Fruit fly (Drosophila melanogaster) S2 (cell line): ENCODE data around the gene CG15395.

Experiments used
- CG8478 ChIP-seq: fragments of >200 bp; optimal IDR thresholded peaks from 2 replicates; lab custom pipeline; 2018
- CTCF ChIP-seq, 2 experiments: fragments of >200 bp; optimal IDR thresholded peaks; 2 replicates each; lab custom pipeline; 2018

DNA sequence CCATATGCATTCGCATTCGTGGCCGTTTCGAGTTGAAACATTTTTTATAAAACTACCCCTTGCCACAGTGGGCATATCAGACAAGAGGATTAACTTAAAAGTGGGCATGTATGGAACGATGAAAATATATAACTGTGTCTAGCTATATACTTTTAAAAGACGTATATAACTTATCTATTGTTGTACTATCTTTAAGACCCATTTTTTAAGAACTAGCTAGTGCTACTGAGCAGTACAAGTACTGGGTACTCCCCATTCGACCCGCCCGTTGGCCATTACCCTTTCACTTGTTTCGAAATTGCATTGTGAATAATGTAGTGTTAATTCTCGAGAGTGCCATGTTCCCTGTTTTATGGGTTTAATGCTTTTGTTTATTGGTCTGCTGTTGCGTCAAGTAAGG is 3.1 kb upstream of the CG15395 start:
- TF ChIP-seq CTCF (optimal IDR thresholded peaks at IDR 0.05; lab: Kevin White, UChicago), result no peak
- TF ChIP-seq CG8478, result no peak
